Worm (Caenorhabditis elegans) whole organism, L4/young adult: ENCODE data around the gene lpr-7.

Experiments
- W03F9.2 ChIP-seq: fragments of 150-350 bp; optimal IDR thresholded peaks from 2 replicates; lab custom pipeline; 2014; ENCODE audit warnings: missing biosample characterization, missing genetic modification characterization
- dao-5 ChIP-seq: sonication (generic microtip); optimal IDR thresholded peaks from 2 replicates; lab custom pipeline; 2016; ENCODE audit warnings: missing genotype, missing genetic modification characterization, moderate library complexity, missing compliant biosample characterization
- him-1 ChIP-seq: sonication (generic microtip); optimal IDR thresholded peaks from 2 replicates; lab custom pipeline; 2016; ENCODE audit warnings: missing genotype, missing genetic modification reagents, missing genetic modification characterization, missing compliant biosample characterization

DNA sequence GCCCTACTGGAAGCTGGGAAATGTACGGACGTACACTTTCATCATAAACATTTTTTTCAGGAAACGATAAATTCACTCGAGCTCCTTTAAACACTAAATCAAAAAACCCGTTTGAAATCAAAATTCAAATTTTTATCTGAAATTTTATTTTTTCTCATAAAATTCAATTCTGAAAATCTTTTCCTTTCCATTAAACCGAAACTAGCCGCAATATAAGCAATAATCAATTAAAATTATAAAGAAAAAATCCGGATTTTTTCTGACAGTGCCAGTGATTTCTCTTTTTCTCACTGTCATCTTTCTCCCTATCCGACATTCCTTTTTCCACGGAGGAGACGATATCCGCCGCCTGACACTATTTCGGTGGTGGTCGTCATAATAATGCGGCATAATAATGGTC is at the start of gene lpr-7:
- no peak for TF ChIP-seq him-1 (tag; lab: Kevin White, UChicago)
- TF ChIP-seq W03F9.2, result no peak
- TF ChIP-seq dao-5 (tag; lab: Kevin White, UChicago), result no peak
